Worm (Caenorhabditis elegans) whole organism, L1 larva: ENCODE results near the gene str-206.

Experiments
- Y116A8C.19 ChIP-seq: sonication (generic microtip); optimal IDR thresholded peaks from 2 replicates; lab custom pipeline; 2016; ENCODE audit warnings: missing compliant biosample characterization, missing genetic modification characterization, borderline replicate concordance
- blmp-1 ChIP-seq: fragments of 150-350 bp; optimal IDR thresholded peaks from 2 replicates; lab custom pipeline; 2014; ENCODE audit warnings: missing biosample characterization, missing genetic modification characterization
- ceh-88 ChIP-seq: fragments of 200-800 bp; sonication (Bioruptor generic); IDR thresholded peaks from 2 replicates; pipeline ENCODE4 v1.3.6; 2022; ENCODE audit warnings: missing genetic modification characterization, missing compliant biosample characterization
- dpl-1 ChIP-seq, 3 experiments: fragments of 150-350 bp in 2 of 3; sonication (generic microtip) in 1 of 3; optimal IDR thresholded peaks; 2 replicates each; lab custom pipeline; 2014 to 2017; ENCODE audit warnings: missing biosample characterization in 3 of 3, missing genetic modification characterization in 3 of 3, missing genetic modification reagents in 3 of 3
- dsc-1 ChIP-seq: sonication (generic microtip); optimal IDR thresholded peaks from 2 replicates; lab custom pipeline; 2016; ENCODE audit warnings: mild to moderate bottlenecking, missing genetic modification characterization, missing compliant biosample characterization
- efl-3 ChIP-seq: fragments of 200-800 bp; sonication (Bioruptor generic); optimal IDR thresholded peaks from 2 replicates; lab custom pipeline; 2018; ENCODE audit warnings: mild to moderate bottlenecking, missing genetic modification characterization, missing compliant biosample characterization
- egl-27 ChIP-seq, 2 experiments: fragments of 150-350 bp in 1 of 2; sonication (generic microtip); optimal IDR thresholded peaks; 3 replicates each; lab custom pipeline; 2017 to 2018; ENCODE audit warnings: missing biosample characterization in 2 of 2, missing genetic modification characterization in 2 of 2, missing genetic modification reagents in 2 of 2
- elt-2 ChIP-seq: sonication (generic microtip); optimal IDR thresholded peaks from 2 replicates; lab custom pipeline; 2016; ENCODE audit warnings: missing genetic modification characterization, mild to moderate bottlenecking, inconsistent platforms, missing compliant biosample characterization, missing genetic modification reagents
- elt-3 ChIP-seq, 6 experiments: fragments of 150-350 bp in 1 of 6; sonication (generic microtip); optimal IDR thresholded peaks; 2 replicates each; lab custom pipeline; 2017 to 2018; ENCODE audit warnings: missing biosample characterization in 6 of 6, missing genetic modification characterization in 6 of 6, inconsistent platforms in 1 of 6
- fkh-8 ChIP-seq: sonication (generic microtip); optimal IDR thresholded peaks from 2 replicates; lab custom pipeline; 2016; ENCODE audit warnings: mild to moderate bottlenecking, missing genetic modification characterization, missing compliant biosample characterization
- grh-1 ChIP-seq: fragments of 200-800 bp; sonication (Bioruptor generic); IDR thresholded peaks from 2 replicates; pipeline ENCODE4 v1.3.6; 2022; ENCODE audit warnings: missing genetic modification reagents, missing genetic modification characterization, missing compliant biosample characterization
- hlh-17 ChIP-seq: fragments of 200-800 bp; sonication (Bioruptor generic); optimal IDR thresholded peaks from 2 replicates; lab custom pipeline; 2018; ENCODE audit warnings: missing genetic modification characterization, mild to moderate bottlenecking, missing compliant biosample characterization, moderate library complexity, borderline replicate concordance
- isw-1 ChIP-seq: fragments of 200-800 bp; sonication (Bioruptor generic); IDR thresholded peaks from 2 replicates; pipeline ENCODE4 v1.3.6; 2022; ENCODE audit warnings: missing genetic modification characterization, missing compliant biosample characterization
- jun-1 ChIP-seq: fragments of 150-350 bp; optimal IDR thresholded peaks from 2 replicates; lab custom pipeline; 2014; ENCODE audit warnings: missing biosample characterization, missing genetic modification reagents, missing genetic modification characterization
- lin-13 ChIP-seq: fragments of 150-350 bp; optimal IDR thresholded peaks from 2 replicates; lab custom pipeline; 2014; ENCODE audit warnings: missing biosample characterization, missing genetic modification reagents, missing genetic modification characterization
- lin-14 ChIP-seq: fragments of 200-800 bp; sonication (Bioruptor generic); optimal IDR thresholded peaks from 2 replicates; lab custom pipeline; 2018; ENCODE audit warnings: mild to moderate bottlenecking, missing genetic modification characterization, moderate library complexity, missing compliant biosample characterization
- lin-39 ChIP-seq: fragments of 150-350 bp; optimal IDR thresholded peaks from 2 replicates; lab custom pipeline; 2014; ENCODE audit warnings: missing biosample characterization, missing genetic modification reagents, missing genetic modification characterization
- mab-9 ChIP-seq: fragments of 200-800 bp; sonication (Bioruptor generic); IDR thresholded peaks from 2 replicates; pipeline ENCODE4 v1.3.6; 2022; ENCODE audit warnings: missing genetic modification reagents, missing genetic modification characterization, missing compliant biosample characterization
- mdl-1 ChIP-seq, 2 experiments: fragments of 150-350 bp; optimal IDR thresholded peaks; 2 replicates each; lab custom pipeline; 2014 to 2017; ENCODE audit warnings: missing biosample characterization in 2 of 2, missing genetic modification characterization in 2 of 2, inconsistent platforms in 1 of 2
- nhr-19 ChIP-seq: fragments of 200-800 bp; sonication (Bioruptor generic); conservative IDR thresholded peaks from 2 replicates; pipeline ENCODE4 v1.3.6; 2022; ENCODE audit warnings: missing genetic modification characterization, missing compliant biosample characterization
- nhr-20 ChIP-seq: sonication (generic microtip); optimal IDR thresholded peaks from 2 replicates; lab custom pipeline; 2016; ENCODE audit warnings: mild to moderate bottlenecking, missing genetic modification characterization, missing compliant biosample characterization
- nhr-237 ChIP-seq: fragments of 150-350 bp; optimal IDR thresholded peaks from 2 replicates; lab custom pipeline; 2014; ENCODE audit warnings: missing biosample characterization, missing genetic modification characterization
- nhr-28 ChIP-seq: fragments of 150-350 bp; optimal IDR thresholded peaks from 2 replicates; lab custom pipeline; 2014; ENCODE audit warnings: missing biosample characterization, missing genetic modification characterization
- nhr-47 ChIP-seq: sonication (generic microtip); optimal IDR thresholded peaks from 2 replicates; lab custom pipeline; 2016; ENCODE audit warnings: mild to moderate bottlenecking, missing genetic modification characterization, moderate library complexity, missing compliant biosample characterization
- nhr-71 ChIP-seq: sonication (generic microtip); optimal IDR thresholded peaks from 2 replicates; lab custom pipeline; 2016; ENCODE audit warnings: mild to moderate bottlenecking, missing genetic modification characterization, moderate library complexity, missing compliant biosample characterization
- nhr-76 ChIP-seq: sonication (generic microtip); optimal IDR thresholded peaks from 2 replicates; lab custom pipeline; 2017; ENCODE audit warnings: missing biosample characterization, missing genetic modification characterization
- nhr-77 ChIP-seq: fragments of 150-350 bp; optimal IDR thresholded peaks from 2 replicates; lab custom pipeline; 2014; ENCODE audit warnings: missing biosample characterization, missing genetic modification characterization
- nhr-85 ChIP-seq: sonication (generic microtip); peaks from one replicate; lab custom pipeline; 2016; ENCODE audit warnings: missing genetic modification characterization, inconsistent platforms, missing compliant biosample characterization
- nhr-90 ChIP-seq: sonication (generic microtip); optimal IDR thresholded peaks from 2 replicates; lab custom pipeline; 2016; ENCODE audit warnings: mild to moderate bottlenecking, missing genetic modification characterization, missing compliant biosample characterization; ENCODE audit not compliant: poor library complexity
- rnt-1 ChIP-seq: sonication (generic microtip); optimal IDR thresholded peaks from 2 replicates; lab custom pipeline; 2016; ENCODE audit warnings: mild to moderate bottlenecking, missing genetic modification characterization, moderate library complexity, missing compliant biosample characterization
- skn-1 ChIP-seq: fragments of 150-350 bp; optimal IDR thresholded peaks from 2 replicates; lab custom pipeline; 2014; ENCODE audit warnings: missing biosample characterization, missing genetic modification characterization
- snpc-4 ChIP-seq: fragments of 150-350 bp; optimal IDR thresholded peaks from 2 replicates; lab custom pipeline; 2014; ENCODE audit warnings: missing biosample characterization, missing genetic modification characterization
- snu-23 ChIP-seq: sonication (generic microtip); optimal IDR thresholded peaks from 2 replicates; lab custom pipeline; 2016; ENCODE audit warnings: missing genetic modification characterization, missing compliant biosample characterization
- sox-4 ChIP-seq: sonication (generic microtip); optimal IDR thresholded peaks from 2 replicates; lab custom pipeline; 2016; ENCODE audit warnings: missing genetic modification characterization, missing compliant biosample characterization
- sptf-1 ChIP-seq: fragments of 150-350 bp; optimal IDR thresholded peaks from 2 replicates; lab custom pipeline; 2014; ENCODE audit warnings: missing biosample characterization, missing genetic modification characterization
- unc-130 ChIP-seq: fragments of 150-350 bp; optimal IDR thresholded peaks from 2 replicates; lab custom pipeline; 2017; ENCODE audit warnings: missing biosample characterization, missing genetic modification characterization, inconsistent platforms
- unc-30 ChIP-seq: sonication (generic microtip); optimal IDR thresholded peaks from 2 replicates; lab custom pipeline; 2017; ENCODE audit warnings: missing biosample characterization, missing genetic modification characterization
- unc-62 ChIP-seq: fragments of 150-350 bp; optimal IDR thresholded peaks from 2 replicates; lab custom pipeline; 2014; ENCODE audit warnings: missing biosample characterization, missing genetic modification reagents, missing genetic modification characterization
- zag-1 ChIP-seq: fragments of 150-350 bp; optimal IDR thresholded peaks from 2 replicates; lab custom pipeline; 2014; ENCODE audit warnings: missing biosample characterization, missing genetic modification characterization
- zip-4 ChIP-seq: fragments of 200-800 bp; sonication (Bioruptor generic); optimal IDR thresholded peaks from 2 replicates; lab custom pipeline; 2018; ENCODE audit warnings: mild to moderate bottlenecking, missing genetic modification characterization, moderate library complexity, missing compliant biosample characterization

Gene str-206

ce11 chrV:6240735-6241134 lies 22.8 kb downstream of the str-206 start (continued):
- peak; percentile 20 for TF ChIP-seq nhr-237 (tag; lab: Kevin White, UChicago)
- TF ChIP-seq efl-3 (GFP tag; lab: Kevin White, UChicago), result no peak
- TF ChIP-seq isw-1 (GFP tag; lab: Robert Waterston, UW), result no peak
- TF ChIP-seq grh-1 (GFP tag; lab: Robert Waterston, UW), result no peak
- TF ChIP-seq elt-3 (tag; optimal IDR thresholded peaks at IDR 0.05; lab: Kevin White, UChicago), result peak in 4 of 6 experiments; percentile 16 to 68 (median 40)
- TF ChIP-seq zip-4 (GFP tag; lab: Kevin White, UChicago), result no peak
- no peak for TF ChIP-seq lin-39 (tag; lab: Kevin White, UChicago)
- TF ChIP-seq ceh-88 (GFP tag; lab: Robert Waterston, UW), result 0 out of 2 replicates have a peak, but pooled peaks have one; percentile 19
- no peak for TF ChIP-seq unc-62
- TF ChIP-seq egl-27 (tag; optimal IDR thresholded peaks at IDR 0.05; lab: Kevin White, UChicago), result no peak
- TF ChIP-seq sptf-1 (tag; lab: Kevin White, UChicago), result no peak
- peak; percentile 8 for TF ChIP-seq blmp-1
- peak; percentile 89 for TF ChIP-seq nhr-20 (tag; lab: Kevin White, UChicago)
- no peak for TF ChIP-seq snpc-4
- peak; percentile 45 for TF ChIP-seq nhr-19 (GFP tag; lab: Robert Waterston, UW)
- no peak for TF ChIP-seq fkh-8

DNA sequence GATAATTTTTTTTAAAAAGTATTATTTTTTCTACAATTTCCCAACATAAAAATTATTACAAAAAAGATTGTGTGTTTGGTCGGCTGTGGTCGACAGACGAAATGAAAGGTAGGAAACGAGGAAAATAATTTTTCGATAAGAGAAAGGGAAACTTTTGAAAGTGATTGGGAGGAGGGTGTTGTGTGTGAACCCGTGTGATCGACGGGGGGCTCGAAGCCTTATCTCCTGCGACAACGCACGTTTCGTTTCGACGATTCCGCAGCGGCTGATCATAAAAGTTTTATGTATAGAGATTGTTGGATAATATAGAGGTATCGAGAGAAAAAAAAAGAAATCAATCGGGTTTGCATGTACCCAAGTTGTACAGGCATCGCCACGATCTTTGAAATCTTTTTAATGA lies 25.3 kb downstream of the str-206 start:
- no peak for TF ChIP-seq dsc-1 (tag; lab: Kevin White, UChicago)
- TF ChIP-seq nhr-47 (tag; lab: Kevin White, UChicago), result no peak
- no peak for TF ChIP-seq dpl-1 (GFP tag; optimal IDR thresholded peaks at IDR 0.05; lab: Kevin White, UChicago)
- peak in 1 of 2 experiments; percentile 14 for TF ChIP-seq mdl-1 (tag; optimal IDR thresholded peaks at IDR 0.05; lab: Kevin White, UChicago)
- no peak for TF ChIP-seq unc-30 (tag; lab: Kevin White, UChicago)
- TF ChIP-seq snu-23 (GFP tag; lab: Kevin White, UChicago), result peak; percentile 23
- TF ChIP-seq sox-4 (tag; lab: Kevin White, UChicago), result no peak
- TF ChIP-seq zip-4 (GFP tag; lab: Kevin White, UChicago), result no peak
- TF ChIP-seq lin-13 (GFP tag; lab: Kevin White, UChicago), result no peak
- TF ChIP-seq rnt-1, result peak; percentile 24
- TF ChIP-seq jun-1 (tag; lab: Kevin White, UChicago), result no peak
- TF ChIP-seq nhr-76 (tag; lab: Kevin White, UChicago), result no peak
- TF ChIP-seq nhr-71 (tag; lab: Kevin White, UChicago), result peak; percentile 57
- TF ChIP-seq hlh-17 (GFP tag; lab: Kevin White, UChicago), result no peak
- peak; percentile 87 for TF ChIP-seq blmp-1
- TF ChIP-seq Y116A8C.19, result no peak
- peak in 2 of 6 experiments; percentile 51 for TF ChIP-seq elt-3 (tag; optimal IDR thresholded peaks at IDR 0.05; lab: Kevin White, UChicago)
- TF ChIP-seq nhr-19 (GFP tag; lab: Robert Waterston, UW), result peak; percentile 18; the same call in 1 of the 2 replicates
- no peak for TF ChIP-seq nhr-77 (tag; lab: Kevin White, UChicago)
- TF ChIP-seq skn-1 (tag; lab: Kevin White, UChicago), result no peak
- no peak for TF ChIP-seq nhr-237 (tag; lab: Kevin White, UChicago)
- TF ChIP-seq elt-2 (tag; lab: Kevin White, UChicago), result peak; percentile 88
- TF ChIP-seq nhr-20 (tag; lab: Kevin White, UChicago), result peak; percentile 65
- TF ChIP-seq zag-1 (tag; lab: Kevin White, UChicago), result no peak
- peak; percentile 52 for TF ChIP-seq unc-130 (tag; lab: Kevin White, UChicago)
- TF ChIP-seq mab-9 (GFP tag; lab: Robert Waterston, UW), result no peak
- peak; percentile 34 for TF ChIP-seq nhr-85 (tag; lab: Kevin White, UChicago)
- peak; percentile 46 for TF ChIP-seq nhr-90 (tag; lab: Kevin White, UChicago)
- TF ChIP-seq nhr-28 (tag; lab: Kevin White, UChicago), result no peak
- TF ChIP-seq lin-14, result peak; percentile 69
